Fruit fly (Drosophila melanogaster) whole organism, pupa: ENCODE measurements around the gene CG15317.

ENCODE experiments used
- CG13204 ChIP-seq: fragments of 200-800 bp; sonication (Bioruptor generic); optimal IDR thresholded peaks from 2 replicates; lab custom pipeline; 2018; ENCODE audit warnings: missing biosample characterization, mild to moderate bottlenecking, missing genetic modification characterization, moderate library complexity
- CG34367 ChIP-seq: fragments of 200-800 bp; sonication (Bioruptor generic); optimal IDR thresholded peaks from 2 replicates; lab custom pipeline; 2018; ENCODE audit warnings: missing biosample characterization, mild to moderate bottlenecking, missing genetic modification characterization
- CG4496 ChIP-seq: fragments of 200-800 bp; sonication (Bioruptor generic); IDR thresholded peaks from 3 replicates; pipeline ENCODE4 v1.3.6; 2022; ENCODE audit warnings: missing biosample characterization, missing genetic modification characterization
- CG8301 ChIP-seq: fragments of 200-800 bp; sonication (Bioruptor generic); optimal IDR thresholded peaks from 2 replicates; lab custom pipeline; 2018; ENCODE audit warnings: missing biosample characterization, mild to moderate bottlenecking, missing genetic modification characterization
- CG9948 ChIP-seq: fragments of 200-800 bp; sonication (Bioruptor generic); optimal IDR thresholded peaks from 2 replicates; lab custom pipeline; 2018; ENCODE audit warnings: missing biosample characterization, mild to moderate bottlenecking, missing genetic modification characterization, moderate library complexity
- D1 ChIP-seq: fragments of 200-800 bp; sonication (Bioruptor generic); optimal IDR thresholded peaks from 2 replicates; lab custom pipeline; 2018; ENCODE audit warnings: missing biosample characterization, mild to moderate bottlenecking, missing genetic modification characterization, moderate library complexity
- EcR ChIP-seq: fragments of 200-800 bp; sonication (Bioruptor generic); optimal IDR thresholded peaks from 3 replicates; lab custom pipeline; 2019; ENCODE audit warnings: missing biosample characterization, missing genetic modification characterization, mild to moderate bottlenecking, moderate library complexity, missing genetic modification reagents
- Ets98B ChIP-seq: fragments of 200-800 bp; sonication (Bioruptor generic); IDR thresholded peaks from 2 replicates; pipeline ENCODE4 v1.3.6; 2022; ENCODE audit warnings: missing biosample characterization, missing genetic modification characterization
- Pif1A ChIP-seq: fragments of 200-800 bp; sonication (Bioruptor generic); optimal IDR thresholded peaks from 3 replicates; lab custom pipeline; 2016; ENCODE audit warnings: missing biosample characterization, missing genetic modification characterization
- Snoo ChIP-seq: fragments of 200-800 bp; sonication (Bioruptor generic); optimal IDR thresholded peaks from 3 replicates; lab custom pipeline; 2017; ENCODE audit warnings: missing biosample characterization, mild to moderate bottlenecking, missing genetic modification characterization, inconsistent platforms
- gl ChIP-seq: fragments of 200-800 bp; sonication (Bioruptor generic); optimal IDR thresholded peaks from 2 replicates; lab custom pipeline; 2018; ENCODE audit warnings: missing biosample characterization, mild to moderate bottlenecking, missing genetic modification characterization
- rn ChIP-seq: fragments of 200-800 bp; sonication (Bioruptor generic); IDR thresholded peaks from 2 replicates; pipeline ENCODE4 v1.3.6; 2022; ENCODE audit warnings: missing biosample characterization, missing genetic modification characterization

- TF ChIP-seq D1 (tag; lab: Kevin White, UChicago) (no peak), rn (GFP tag; lab: Robert Waterston, UW) (no peak), CG8301 (tag; lab: Kevin White, UChicago) (no peak), Snoo (tag; lab: Kevin White, UChicago) (no peak), CG9948 (tag; lab: Kevin White, UChicago) (no peak), EcR (GFP tag; lab: Kevin White, UChicago) (no peak), Pif1A (GFP tag; lab: Kevin White, UChicago) (no peak), Ets98B (no peak), CG34367 (no peak), gl (tag; lab: Kevin White, UChicago) (no peak), CG13204 (no peak), CG4496 (no peak)
Observed at dm6 chrX:9544457-9544856, 11.9 kb downstream of the CG15317 start.
